Worm (Caenorhabditis elegans) whole organism, young adult: ENCODE results near the gene csn-6.

Experiments used
- B0019.2 ChIP-seq: fragments of 200-800 bp; sonication (Bioruptor generic); conservative IDR thresholded peaks from 2 replicates; pipeline ENCODE4 v1.3.6; 2022; ENCODE audit warnings: missing genetic modification reagents, missing genetic modification characterization, missing compliant biosample characterization
- B0261.1 ChIP-seq: sonication (generic microtip); optimal IDR thresholded peaks from 2 replicates; lab custom pipeline; 2016; ENCODE audit warnings: mild to moderate bottlenecking, missing genetic modification characterization, moderate library complexity, missing compliant biosample characterization
- B0336.3 ChIP-seq: fragments of 200-800 bp; sonication (Bioruptor generic); IDR thresholded peaks from 2 replicates; pipeline ENCODE4 v1.3.6; 2022; ENCODE audit warnings: missing genetic modification characterization, missing compliant biosample characterization
- C17E4.6 ChIP-seq: fragments of 200-800 bp; sonication (Bioruptor generic); IDR thresholded peaks from 2 replicates; pipeline ENCODE4 v1.3.6; 2022; ENCODE audit warnings: missing genetic modification reagents, missing genetic modification characterization, missing compliant biosample characterization
- D2030.7 ChIP-seq: fragments of 200-800 bp; sonication (Bioruptor generic); IDR thresholded peaks from 2 replicates; pipeline ENCODE4 v1.3.6; 2022; ENCODE audit warnings: missing genetic modification reagents, missing genetic modification characterization, missing compliant biosample characterization
- F10E7.11 ChIP-seq: sonication (generic microtip); optimal IDR thresholded peaks from 2 replicates; lab custom pipeline; 2017; ENCODE audit warnings: mild to moderate bottlenecking, missing genetic modification characterization, moderate library complexity, missing compliant biosample characterization
- F39B2.1 ChIP-seq: fragments of 200-800 bp; sonication (Bioruptor generic); IDR thresholded peaks from 2 replicates; pipeline ENCODE4 v1.3.6; 2022; ENCODE audit warnings: missing genetic modification reagents, missing genetic modification characterization, missing compliant biosample characterization
- T07F8.4 ChIP-seq: sonication (generic microtip); optimal IDR thresholded peaks from 2 replicates; lab custom pipeline; 2016; ENCODE audit warnings: mild to moderate bottlenecking, missing genetic modification characterization, moderate library complexity, missing compliant biosample characterization
- T26A5.8 ChIP-seq: sonication (generic microtip); optimal IDR thresholded peaks from 2 replicates; lab custom pipeline; 2016; ENCODE audit warnings: missing genetic modification characterization, missing compliant biosample characterization
- Y53F4B.3 ChIP-seq: fragments of 200-800 bp; sonication (Bioruptor generic); IDR thresholded peaks from 2 replicates; pipeline ENCODE4 v1.3.6; 2022; ENCODE audit warnings: missing genetic modification reagents, missing genetic modification characterization, missing compliant biosample characterization
- Y56A3A.18 ChIP-seq: fragments of 200-800 bp; sonication (Bioruptor generic); IDR thresholded peaks from 2 replicates; pipeline ENCODE4 v1.3.6; 2022; ENCODE audit warnings: missing genetic modification reagents, missing genetic modification characterization, missing compliant biosample characterization
- Y79H2A.3 ChIP-seq: fragments of 200-800 bp; sonication (Bioruptor generic); conservative IDR thresholded peaks from 2 replicates; pipeline ENCODE4 v1.3.6; 2022; ENCODE audit warnings: missing genetic modification reagents, missing genetic modification characterization, missing compliant biosample characterization
- ZK185.1 ChIP-seq: sonication (generic microtip); optimal IDR thresholded peaks from 2 replicates; lab custom pipeline; 2016; ENCODE audit warnings: mild to moderate bottlenecking, missing genetic modification characterization, missing compliant biosample characterization; ENCODE audit not compliant: poor library complexity, severe bottlenecking
- aptf-3 ChIP-seq: fragments of 200-800 bp; sonication (Bioruptor generic); IDR thresholded peaks from 2 replicates; pipeline ENCODE4 v1.3.6; 2022; ENCODE audit warnings: missing genetic modification characterization, missing compliant biosample characterization
- athp-1 ChIP-seq: sonication (generic microtip); optimal IDR thresholded peaks from 2 replicates; lab custom pipeline; 2017; ENCODE audit warnings: mild to moderate bottlenecking, missing genetic modification characterization, missing compliant biosample characterization
- attf-5 ChIP-seq: fragments of 200-800 bp; sonication (Bioruptor generic); optimal IDR thresholded peaks from 2 replicates; lab custom pipeline; 2018; ENCODE audit warnings: mild to moderate bottlenecking, missing genetic modification characterization, missing compliant biosample characterization
- bed-1 ChIP-seq: fragments of 200-800 bp; sonication (Bioruptor generic); IDR thresholded peaks from 2 replicates; pipeline ENCODE4 v1.3.6; 2022; ENCODE audit warnings: missing genetic modification reagents, missing genetic modification characterization, missing compliant biosample characterization
- ccch-3 ChIP-seq: fragments of 200-800 bp; sonication (Bioruptor generic); optimal IDR thresholded peaks from 2 replicates; lab custom pipeline; 2018; ENCODE audit warnings: mild to moderate bottlenecking, missing genetic modification characterization, missing compliant biosample characterization
- ceh-79 ChIP-seq: sonication (generic microtip); optimal IDR thresholded peaks from 2 replicates; lab custom pipeline; 2017; ENCODE audit warnings: mild to moderate bottlenecking, missing genetic modification characterization, missing compliant biosample characterization
- ceh-91 ChIP-seq: fragments of 200-800 bp; sonication (Bioruptor generic); IDR thresholded peaks from 2 replicates; pipeline ENCODE4 v1.3.6; 2022; ENCODE audit warnings: missing genetic modification reagents, missing genetic modification characterization, missing compliant biosample characterization
- efl-1 ChIP-seq: fragments of 150-350 bp; optimal IDR thresholded peaks from 2 replicates; lab custom pipeline; 2014; ENCODE audit warnings: missing biosample characterization, missing genetic modification reagents, missing genetic modification characterization
- egl-18 ChIP-seq: fragments of 200-800 bp; sonication (Bioruptor generic); IDR thresholded peaks from 2 replicates; pipeline ENCODE4 v1.3.6; 2022; ENCODE audit warnings: missing genetic modification reagents, missing genetic modification characterization, missing compliant biosample characterization
- ekl-4 ChIP-seq: fragments of 200-800 bp; sonication (Bioruptor generic); IDR thresholded peaks from 2 replicates; pipeline ENCODE4 v1.3.6; 2022; ENCODE audit warnings: missing genetic modification reagents, missing genetic modification characterization, missing compliant biosample characterization
- fkh-3 ChIP-seq: sonication (generic microtip); optimal IDR thresholded peaks from 2 replicates; lab custom pipeline; 2016; ENCODE audit warnings: mild to moderate bottlenecking, missing genetic modification characterization, missing compliant biosample characterization
- hlh-12 ChIP-seq: sonication (generic microtip); optimal IDR thresholded peaks from 2 replicates; lab custom pipeline; 2016; ENCODE audit warnings: missing genetic modification characterization, missing compliant biosample characterization
- hlh-26 ChIP-seq: fragments of 200-800 bp; sonication (Bioruptor generic); conservative IDR thresholded peaks from 2 replicates; pipeline ENCODE4 v1.3.6; 2022; ENCODE audit warnings: missing genetic modification reagents, missing genetic modification characterization, missing compliant biosample characterization
- hmg-1.2 ChIP-seq: fragments of 200-800 bp; sonication (Bioruptor generic); IDR thresholded peaks from 2 replicates; pipeline ENCODE4 v1.3.6; 2022; ENCODE audit warnings: missing genetic modification reagents, missing genetic modification characterization, missing compliant biosample characterization
- hsf-1 ChIP-seq: fragments of 200-800 bp; sonication (Bioruptor generic); IDR thresholded peaks from 2 replicates; pipeline ENCODE4 v1.3.6; 2022; ENCODE audit warnings: missing genetic modification reagents, missing genetic modification characterization, missing compliant biosample characterization
- let-526 ChIP-seq: fragments of 200-800 bp; sonication (Bioruptor generic); IDR thresholded peaks from 2 replicates; pipeline ENCODE4 v1.3.6; 2022; ENCODE audit warnings: missing genetic modification reagents, missing genetic modification characterization, missing compliant biosample characterization
- let-607 ChIP-seq, 2 experiments: fragments of 200-800 bp in 1 of 2; sonication (Bioruptor generic) in 1 of 2; sonication (generic microtip) in 1 of 2; optimal IDR thresholded peaks; 2 replicates each; lab custom pipeline; 2016 to 2018; ENCODE audit warnings: mild to moderate bottlenecking in 2 of 2, missing compliant biosample characterization in 2 of 2, missing genetic modification characterization in 2 of 2, moderate library complexity in 2 of 2, missing genotype in 1 of 2
- lin-54 ChIP-seq: fragments of 200-800 bp; sonication (Bioruptor generic); optimal IDR thresholded peaks from 2 replicates; lab custom pipeline; 2018; ENCODE audit warnings: mild to moderate bottlenecking, missing genetic modification characterization, missing compliant biosample characterization
- lsl-1 ChIP-seq: fragments of 200-800 bp; sonication (Bioruptor generic); optimal IDR thresholded peaks from 2 replicates; lab custom pipeline; 2018; ENCODE audit warnings: mild to moderate bottlenecking, missing genetic modification characterization, moderate library complexity, missing compliant biosample characterization
- madf-8 ChIP-seq: fragments of 200-800 bp; sonication (Bioruptor generic); conservative IDR thresholded peaks from 2 replicates; pipeline ENCODE4 v1.3.6; 2022; ENCODE audit warnings: missing genetic modification reagents, missing genetic modification characterization, missing compliant biosample characterization
- mcd-1 ChIP-seq: fragments of 200-800 bp; sonication (Bioruptor generic); IDR thresholded peaks from 2 replicates; pipeline ENCODE4 v1.3.6; 2022; ENCODE audit warnings: missing genetic modification reagents, missing genetic modification characterization, missing compliant biosample characterization
- mxl-1 ChIP-seq: sonication (generic microtip); optimal IDR thresholded peaks from 2 replicates; lab custom pipeline; 2016; ENCODE audit warnings: missing genetic modification characterization, missing compliant biosample characterization
- nfya-1 ChIP-seq: sonication (generic microtip); optimal IDR thresholded peaks from 2 replicates; lab custom pipeline; 2017; ENCODE audit warnings: antibody characterized with exemption, missing compliant biosample characterization, missing genetic modification characterization, borderline replicate concordance; ENCODE audit not compliant: insufficient read depth
- nfya-2 ChIP-seq: fragments of 200-800 bp; sonication (Bioruptor generic); IDR thresholded peaks from 2 replicates; pipeline ENCODE4 v1.3.6; 2022; ENCODE audit warnings: missing genetic modification reagents, missing genetic modification characterization, missing compliant biosample characterization
- nhr-120 ChIP-seq: fragments of 200-800 bp; sonication (Bioruptor generic); IDR thresholded peaks from 2 replicates; pipeline ENCODE4 v1.3.6; 2022; ENCODE audit warnings: missing genetic modification characterization, missing compliant biosample characterization
- nhr-80 ChIP-seq: sonication (generic microtip); optimal IDR thresholded peaks from 2 replicates; lab custom pipeline; 2016; ENCODE audit warnings: missing genetic modification characterization, missing compliant biosample characterization
- nhr-90 ChIP-seq: sonication (generic microtip); optimal IDR thresholded peaks from 2 replicates; lab custom pipeline; 2016; ENCODE audit warnings: missing genotype, mild to moderate bottlenecking, missing genetic modification characterization, missing compliant biosample characterization
- pha-4 ChIP-seq: fragments of 150-350 bp; sonication (generic microtip); optimal IDR thresholded peaks from 2 replicates; lab custom pipeline; 2014; ENCODE audit warnings: missing biosample characterization, missing genetic modification reagents, missing genetic modification characterization
- sea-2 ChIP-seq: fragments of 200-800 bp; sonication (Bioruptor generic); IDR thresholded peaks from 2 replicates; pipeline ENCODE4 v1.3.6; 2022; ENCODE audit warnings: missing genetic modification characterization, missing compliant biosample characterization
- snpc-3.4 ChIP-seq: sonication (generic microtip); optimal IDR thresholded peaks from 2 replicates; lab custom pipeline; 2017; ENCODE audit warnings: missing genetic modification characterization, mild to moderate bottlenecking, missing compliant biosample characterization, antibody characterized with exemption, moderate library complexity, missing genotype, missing genetic modification reagents
- sptf-2 ChIP-seq: fragments of 200-800 bp; sonication (Bioruptor generic); optimal IDR thresholded peaks from 2 replicates; lab custom pipeline; 2018; ENCODE audit warnings: mild to moderate bottlenecking, missing genetic modification characterization, missing compliant biosample characterization
- xnd-1 ChIP-seq: sonication (generic microtip); optimal IDR thresholded peaks from 2 replicates; lab custom pipeline; 2016; ENCODE audit warnings: missing genotype, missing genetic modification reagents, missing genetic modification characterization, missing compliant biosample characterization
- ztf-26 ChIP-seq: sonication (generic microtip); optimal IDR thresholded peaks from 2 replicates; lab custom pipeline; 2017; ENCODE audit warnings: missing genetic modification characterization, missing compliant biosample characterization
- ztf-28 ChIP-seq: fragments of 200-800 bp; sonication (Bioruptor generic); IDR thresholded peaks from 2 replicates; pipeline ENCODE4 v1.3.6; 2022; ENCODE audit warnings: missing genetic modification reagents, missing genetic modification characterization, missing compliant biosample characterization
- ztf-3 ChIP-seq: fragments of 200-800 bp; sonication (Bioruptor generic); optimal IDR thresholded peaks from 2 replicates; lab custom pipeline; 2018; ENCODE audit warnings: mild to moderate bottlenecking, missing genetic modification characterization, missing compliant biosample characterization
- ztf-6 ChIP-seq: fragments of 200-800 bp; sonication (Bioruptor generic); IDR thresholded peaks from 2 replicates; pipeline ENCODE4 v1.3.6; 2022; ENCODE audit warnings: missing genetic modification reagents, missing genetic modification characterization, missing compliant biosample characterization

Gene csn-6

DNA sequence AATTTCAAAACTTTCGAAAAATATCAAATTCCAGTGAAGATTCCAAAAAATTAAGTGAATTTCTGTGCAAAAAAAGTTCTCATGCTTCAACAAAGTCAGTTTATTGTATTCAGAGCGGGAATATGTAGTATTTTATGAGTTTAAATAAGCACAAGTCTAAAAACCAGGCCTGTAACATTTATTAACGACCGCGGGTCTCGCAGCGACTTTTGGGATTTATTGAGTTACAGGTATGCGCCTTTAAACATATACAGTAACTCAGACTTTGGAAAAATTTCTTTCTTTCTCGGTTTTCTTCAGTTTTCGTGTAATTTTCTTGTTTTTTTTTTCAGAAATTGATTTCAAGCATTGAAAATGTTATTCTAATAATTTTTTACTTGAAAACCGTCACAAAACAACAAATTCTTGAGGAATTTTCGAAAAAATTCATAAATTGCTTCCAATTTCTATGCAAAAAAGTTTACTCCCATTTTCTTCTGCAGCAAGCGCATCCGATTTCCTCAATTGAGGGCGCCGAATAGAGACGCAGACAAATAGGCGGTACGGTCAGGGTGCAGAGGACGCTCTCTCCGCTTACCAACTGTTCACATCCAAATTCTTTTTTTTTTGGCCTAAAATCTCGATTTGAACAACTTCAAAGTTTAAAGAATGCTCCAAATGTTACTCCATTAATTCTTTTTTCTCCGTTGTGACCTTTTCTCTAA, 10.9 kb downstream of the csn-6 start (continued):
- TF ChIP-seq let-607 (tag; optimal IDR thresholded peaks at IDR 0.05; lab: Kevin White, UChicago) = no peak
- TF ChIP-seq ztf-6 (GFP tag; lab: Robert Waterston, UW) = no peak
- no peak for TF ChIP-seq T07F8.4
- no peak for TF ChIP-seq sptf-2 (GFP tag; lab: Kevin White, UChicago)
- no peak for TF ChIP-seq nfya-2 (GFP tag; lab: Robert Waterston, UW)
- no peak for TF ChIP-seq nfya-1
- no peak for TF ChIP-seq hlh-12 (tag; lab: Kevin White, UChicago)
- no peak for TF ChIP-seq F10E7.11
- TF ChIP-seq nhr-120 (GFP tag; lab: Robert Waterston, UW) = no peak
- TF ChIP-seq sea-2 (GFP tag; lab: Robert Waterston, UW) = no peak
- TF ChIP-seq D2030.7 (GFP tag; lab: Robert Waterston, UW) = peak; percentile 41; the same call in 1 of the 2 replicates
- TF ChIP-seq egl-18 = no peak
- no peak for TF ChIP-seq ZK185.1 (tag; lab: Kevin White, UChicago)
- TF ChIP-seq nhr-80 (tag; lab: Kevin White, UChicago) = peak; percentile 5
- no peak for TF ChIP-seq ztf-3 (GFP tag; lab: Kevin White, UChicago)
- peak; percentile 83 for TF ChIP-seq lsl-1
- TF ChIP-seq B0261.1 = no peak
- peak; percentile 99 for TF ChIP-seq xnd-1 (tag; lab: Kevin White, UChicago)
- TF ChIP-seq C17E4.6 = no peak
- peak; percentile 61 for TF ChIP-seq snpc-3.4 (tag; lab: Kevin White, UChicago)
- no peak for TF ChIP-seq ztf-26 (tag; lab: Kevin White, UChicago)
- TF ChIP-seq ccch-3 = no peak
- TF ChIP-seq F39B2.1 (GFP tag; lab: Robert Waterston, UW) = no peak
- no peak for TF ChIP-seq bed-1 (GFP tag; lab: Robert Waterston, UW)
- no peak for TF ChIP-seq ekl-4 (GFP tag; lab: Robert Waterston, UW)
- no peak for TF ChIP-seq ztf-28 (GFP tag; lab: Robert Waterston, UW)
- TF ChIP-seq Y56A3A.18 = no peak
- TF ChIP-seq Y79H2A.3 (GFP tag; lab: Robert Waterston, UW) = no peak
- TF ChIP-seq let-526 (GFP tag; lab: Robert Waterston, UW) = no peak
- no peak for TF ChIP-seq aptf-3 (GFP tag; lab: Robert Waterston, UW)
- no peak for TF ChIP-seq attf-5
- peak; percentile 75 for TF ChIP-seq ceh-91
- TF ChIP-seq mcd-1 = 0 out of 2 replicates have a peak, but pooled peaks have one; percentile 31
- TF ChIP-seq nhr-90 (tag; lab: Kevin White, UChicago) = no peak
- no peak for TF ChIP-seq fkh-3
- no peak for TF ChIP-seq hlh-26 (GFP tag; lab: Robert Waterston, UW)
- TF ChIP-seq hsf-1 (GFP tag; lab: Robert Waterston, UW) = peak; percentile 52; the same call in 1 of the 2 replicates
- TF ChIP-seq efl-1 (GFP tag; lab: Kevin White, UChicago) = peak; percentile 37
- TF ChIP-seq ceh-79 (tag; lab: Kevin White, UChicago) = no peak
- no peak for TF ChIP-seq Y53F4B.3
- no peak for TF ChIP-seq athp-1 (tag; lab: Kevin White, UChicago)
- peak; percentile 4 for TF ChIP-seq lin-54 (GFP tag; lab: Kevin White, UChicago)
- no peak for TF ChIP-seq mxl-1 (tag; lab: Kevin White, UChicago)
- no peak for TF ChIP-seq B0336.3
- TF ChIP-seq B0019.2 (GFP tag; lab: Robert Waterston, UW) = no peak
- peak; percentile 100 for TF ChIP-seq madf-8 (GFP tag; lab: Robert Waterston, UW)
- TF ChIP-seq hmg-1.2 (GFP tag; lab: Robert Waterston, UW) = peak; percentile 26; the same call in 1 of the 2 replicates
- TF ChIP-seq pha-4 (tag; lab: Kevin White, UChicago) = no peak
- no peak for TF ChIP-seq T26A5.8 (tag; lab: Kevin White, UChicago)
